Fruit fly (Drosophila melanogaster) whole organism, embryonic: ENCODE measurements around the gene CG14282.

Experiments
- Adf1 ChIP-seq: fragments of 200-800 bp; sonication (Bioruptor generic); IDR thresholded peaks from 2 replicates; pipeline ENCODE4 v1.3.6; 2022; ENCODE audit warnings: missing biosample characterization, missing genetic modification characterization
- Aef1 ChIP-seq: fragments of 200-800 bp; sonication (Bioruptor generic); IDR thresholded peaks from 3 replicates; pipeline ENCODE4 v1.3.6; 2022; ENCODE audit warnings: missing biosample characterization, missing genetic modification characterization
- Antp ChIP-seq: fragments of 200-800 bp; sonication (Bioruptor generic); optimal IDR thresholded peaks from 3 replicates; lab custom pipeline; 2016; ENCODE audit warnings: missing biosample characterization, missing genetic modification characterization
- Atf6 ChIP-seq: fragments of 200-800 bp; sonication (Bioruptor generic); IDR thresholded peaks from 2 replicates; pipeline ENCODE4 v1.3.6; 2022; ENCODE audit warnings: missing biosample characterization, missing genetic modification characterization
- Awh ChIP-seq: fragments of 200-800 bp; sonication (Bioruptor generic); IDR thresholded peaks from 2 replicates; pipeline ENCODE4, ENCODE4 v1.3.6; 2022; ENCODE audit warnings: missing biosample characterization, missing genetic modification characterization
- CG10431 ChIP-seq: fragments of 200-800 bp; sonication (Bioruptor generic); optimal IDR thresholded peaks from 3 replicates; lab custom pipeline; 2018; ENCODE audit warnings: missing biosample characterization, mild to moderate bottlenecking, missing genetic modification characterization
- CG11247 ChIP-seq: fragments of 200-800 bp; sonication (Bioruptor generic); IDR thresholded peaks from 2 replicates; pipeline ENCODE4 v1.3.6; 2022; ENCODE audit warnings: missing biosample characterization, missing genetic modification characterization
- CG11456 ChIP-seq: fragments of 200-800 bp; sonication (Bioruptor generic); IDR thresholded peaks from 3 replicates; pipeline ENCODE4 v1.3.6; 2022; ENCODE audit warnings: missing biosample characterization, missing genetic modification characterization
- CG13296 ChIP-seq: fragments of 200-800 bp; sonication (Bioruptor generic); optimal IDR thresholded peaks from 3 replicates; lab custom pipeline; 2018; ENCODE audit warnings: missing biosample characterization, mild to moderate bottlenecking, missing genetic modification characterization
- CG14860 ChIP-seq: fragments of 200-800 bp; sonication (Bioruptor generic); IDR thresholded peaks from 3 replicates; pipeline ENCODE4 v1.3.6; 2022; ENCODE audit warnings: missing biosample characterization, missing genetic modification characterization; ENCODE audit not compliant: partially characterized antibody
- CG16779 ChIP-seq: fragments of 200-800 bp; sonication (Bioruptor generic); IDR thresholded peaks from 2 replicates; pipeline ENCODE4 v1.3.6; 2022; ENCODE audit warnings: missing biosample characterization, missing genetic modification characterization
- CG17912 ChIP-seq: fragments of 200-800 bp; sonication (Bioruptor generic); optimal IDR thresholded peaks from 2 replicates; lab custom pipeline; 2018; ENCODE audit warnings: missing biosample characterization, mild to moderate bottlenecking, missing genetic modification characterization
- CG18599 ChIP-seq: fragments of 200-800 bp; sonication (Bioruptor generic); optimal IDR thresholded peaks from 3 replicates; lab custom pipeline; 2017; ENCODE audit warnings: missing biosample characterization, missing genetic modification characterization, mild to moderate bottlenecking, moderate library complexity, missing genetic modification reagents
- CG30403 ChIP-seq: fragments of 200-800 bp; sonication (Bioruptor generic); optimal IDR thresholded peaks from 3 replicates; lab custom pipeline; 2016; ENCODE audit warnings: missing biosample characterization, missing genetic modification characterization
- CG3065 ChIP-seq: fragments of 200-800 bp; sonication (Bioruptor generic); optimal IDR thresholded peaks from 2 replicates; lab custom pipeline; 2016; ENCODE audit warnings: missing biosample characterization, missing genetic modification characterization
- CG6689 ChIP-seq: fragments of 200-800 bp; sonication (Bioruptor generic); IDR thresholded peaks from 2 replicates; pipeline ENCODE4 v1.3.6; 2022; ENCODE audit warnings: missing biosample characterization, missing genetic modification characterization
- CG8089 ChIP-seq: fragments of 200-800 bp; sonication (Bioruptor generic); optimal IDR thresholded peaks from 3 replicates; lab custom pipeline; 2016; ENCODE audit warnings: missing biosample characterization, missing genetic modification characterization
- CG9727 ChIP-seq: fragments of 200-800 bp; sonication (Bioruptor generic); optimal IDR thresholded peaks from 3 replicates; lab custom pipeline; 2017; ENCODE audit warnings: missing biosample characterization, mild to moderate bottlenecking, missing genetic modification characterization
- CHES-1-like ChIP-seq: fragments of 200-800 bp; sonication (Bioruptor generic); optimal IDR thresholded peaks from 2 replicates; lab custom pipeline; 2016; ENCODE audit warnings: missing biosample characterization, missing genetic modification characterization
- D ChIP-seq, 2 experiments: fragments of 200-800 bp in 1 of 2; fragments of >200 bp in 1 of 2; sonication (Bioruptor generic) in 1 of 2; optimal IDR thresholded peaks; 2 replicates in 1 of 2; 3 replicates in 1 of 2; lab custom pipeline; 2017; ENCODE audit warnings: mild to moderate bottlenecking in 1 of 2, missing biosample characterization in 1 of 2, missing genetic modification characterization in 1 of 2, missing genetic modification reagents in 1 of 2
- E2f2 ChIP-seq: fragments of 200-800 bp; sonication (Bioruptor generic); IDR thresholded peaks from 2 replicates; pipeline ENCODE4 v1.3.6; 2022; ENCODE audit warnings: missing biosample characterization, missing genetic modification characterization
- Eip74EF ChIP-seq, 2 experiments: fragments of 200-800 bp in 1 of 2; fragments of >200 bp in 1 of 2; sonication (Bioruptor generic) in 1 of 2; optimal IDR thresholded peaks; 2 replicates each; lab custom pipeline; 2017 to 2019; ENCODE audit warnings: missing biosample characterization in 2 of 2, missing genetic modification characterization in 2 of 2, mild to moderate bottlenecking in 1 of 2, moderate library complexity in 1 of 2
- Lim3 ChIP-seq: fragments of 200-800 bp; sonication (Bioruptor generic); IDR thresholded peaks from 2 replicates; pipeline ENCODE4 v1.3.6; 2022; ENCODE audit warnings: missing biosample characterization, missing genetic modification characterization
- Mad ChIP-seq: fragments of 200-800 bp; sonication (Bioruptor generic); optimal IDR thresholded peaks from 2 replicates; lab custom pipeline; 2016; ENCODE audit warnings: missing biosample characterization, missing genetic modification characterization
- NC2β ChIP-seq: fragments of 200-800 bp; sonication (Bioruptor generic); optimal IDR thresholded peaks from 2 replicates; lab custom pipeline; 2016; ENCODE audit warnings: missing biosample characterization, missing genetic modification characterization
- NFAT ChIP-seq: fragments of 200-800 bp; sonication (Bioruptor generic); IDR thresholded peaks from 2 replicates; pipeline ENCODE4 v1.3.6; 2022; ENCODE audit warnings: missing biosample characterization, missing genetic modification characterization
- Neu2 ChIP-seq: fragments of 200-800 bp; sonication (Bioruptor generic); optimal IDR thresholded peaks from 3 replicates; lab custom pipeline; 2016; ENCODE audit warnings: missing biosample characterization, missing genetic modification characterization, borderline replicate concordance
- Sry-β ChIP-seq: fragments of 200-800 bp; sonication (Bioruptor generic); optimal IDR thresholded peaks from 2 replicates; lab custom pipeline; 2018; ENCODE audit warnings: missing biosample characterization, mild to moderate bottlenecking, missing genetic modification characterization, moderate library complexity
- ab ChIP-seq: fragments of 200-800 bp; sonication (Bioruptor generic); optimal IDR thresholded peaks from 2 replicates; lab custom pipeline; 2016; ENCODE audit warnings: missing biosample characterization, missing genetic modification characterization
- dpn ChIP-seq, 2 experiments: fragments of 200-800 bp; sonication (Bioruptor generic); optimal IDR thresholded peaks; 3 replicates each; lab custom pipeline; 2016; ENCODE audit warnings: missing biosample characterization in 2 of 2, missing genetic modification characterization in 2 of 2
- gcm2 ChIP-seq: fragments of 200-800 bp; sonication (Bioruptor generic); optimal IDR thresholded peaks from 2 replicates; lab custom pipeline; 2016; ENCODE audit warnings: missing biosample characterization, missing genetic modification characterization
- lola ChIP-seq, 3 experiments: fragments of >200 bp in 2 of 3; fragments of 200-800 bp in 1 of 3; sonication (Bioruptor generic) in 1 of 3; optimal IDR thresholded peaks; 2 replicates each; lab custom pipeline; 2017 to 2019; ENCODE audit warnings: missing biosample characterization in 3 of 3, missing genetic modification characterization in 3 of 3, mild to moderate bottlenecking in 1 of 3, moderate library complexity in 1 of 3
- mirr ChIP-seq: fragments of 200-800 bp; sonication (Bioruptor generic); optimal IDR thresholded peaks from 3 replicates; lab custom pipeline; 2018; ENCODE audit warnings: missing biosample characterization, mild to moderate bottlenecking, missing genetic modification characterization
- pan ChIP-seq, 4 experiments: fragments of >200 bp in 3 of 4; fragments of 200-800 bp in 1 of 4; sonication (Bioruptor generic) in 1 of 4; optimal IDR thresholded peaks in 3 of 4; IDR thresholded peaks in 1 of 4; 2 replicates each; pipeline versions ENCODE4 v1.3.6 to Lab custom; 2017 to 2022; ENCODE audit warnings: missing biosample characterization in 2 of 4, missing genetic modification characterization in 2 of 4, mixed read lengths in 1 of 4
- pho ChIP-seq: fragments of 200-800 bp; sonication (Bioruptor generic); optimal IDR thresholded peaks from 2 replicates; lab custom pipeline; 2016; ENCODE audit warnings: missing biosample characterization, missing genetic modification characterization
- phol ChIP-seq: fragments of 200-800 bp; sonication (Bioruptor generic); optimal IDR thresholded peaks from 3 replicates; lab custom pipeline; 2018; ENCODE audit warnings: missing biosample characterization, mild to moderate bottlenecking, missing genetic modification characterization, moderate library complexity
- pita ChIP-seq: fragments of 200-800 bp; sonication (Bioruptor generic); optimal IDR thresholded peaks from 2 replicates; lab custom pipeline; 2017; ENCODE audit warnings: missing biosample characterization, mild to moderate bottlenecking, missing genetic modification characterization
- pnt ChIP-seq: fragments of 200-800 bp; sonication (Bioruptor generic); optimal IDR thresholded peaks from 3 replicates; lab custom pipeline; 2016; ENCODE audit warnings: missing biosample characterization, missing genetic modification characterization
- pzg ChIP-seq: fragments of 200-800 bp; sonication (Bioruptor generic); optimal IDR thresholded peaks from 3 replicates; lab custom pipeline; 2018; ENCODE audit warnings: missing biosample characterization, mild to moderate bottlenecking, missing genetic modification characterization, moderate library complexity
- run ChIP-seq: fragments of 200-800 bp; sonication (Bioruptor generic); optimal IDR thresholded peaks from 3 replicates; lab custom pipeline; 2018; ENCODE audit warnings: missing biosample characterization, mild to moderate bottlenecking, missing genetic modification characterization
- scrt ChIP-seq: fragments of 200-800 bp; sonication (Bioruptor generic); optimal IDR thresholded peaks from 2 replicates; lab custom pipeline; 2018; ENCODE audit warnings: missing biosample characterization, mild to moderate bottlenecking, missing genetic modification characterization, moderate library complexity
- sqz ChIP-seq: fragments of 200-800 bp; sonication (Bioruptor generic); optimal IDR thresholded peaks from 3 replicates; lab custom pipeline; 2018; ENCODE audit warnings: missing biosample characterization, mild to moderate bottlenecking, missing genetic modification characterization
- sr ChIP-seq: fragments of 200-800 bp; sonication (Bioruptor generic); IDR thresholded peaks from 3 replicates; pipeline ENCODE4 v1.3.6; 2022; ENCODE audit warnings: missing biosample characterization, missing genetic modification characterization
- ssp ChIP-seq: fragments of 200-800 bp; sonication (Bioruptor generic); IDR thresholded peaks from 2 replicates; pipeline ENCODE4 v1.3.6; 2022; ENCODE audit warnings: missing biosample characterization, missing genetic modification characterization
- tap ChIP-seq: fragments of 200-800 bp; optimal IDR thresholded peaks from 3 replicates; lab custom pipeline; 2019; ENCODE audit warnings: missing biosample characterization, mild to moderate bottlenecking, missing genetic modification characterization, moderate library complexity
- tin ChIP-seq: fragments of 200-800 bp; sonication (Bioruptor generic); optimal IDR thresholded peaks from 3 replicates; lab custom pipeline; 2016; ENCODE audit warnings: missing biosample characterization, missing genetic modification characterization
- unpg ChIP-seq: fragments of 200-800 bp; sonication (Bioruptor generic); optimal IDR thresholded peaks from 3 replicates; lab custom pipeline; 2018; ENCODE audit warnings: missing biosample characterization, mild to moderate bottlenecking, missing genetic modification characterization, moderate library complexity
- vvl ChIP-seq: fragments of 200-800 bp; sonication (Bioruptor generic); IDR thresholded peaks from 2 replicates; pipeline ENCODE4 v1.3.6; 2022; ENCODE audit warnings: missing biosample characterization, missing genetic modification characterization
- zf30C ChIP-seq: fragments of 200-800 bp; sonication (Bioruptor generic); optimal IDR thresholded peaks from 3 replicates; lab custom pipeline; 2018; ENCODE audit warnings: missing biosample characterization, mild to moderate bottlenecking, missing genetic modification characterization

The CG14282 gene

dm6 chr3R:19166077-19166778 lies 10.6 kb upstream of the CG14282 start (continued):
- TF ChIP-seq pho (GFP tag; lab: Kevin White, UChicago) (peak; percentile 39), CHES-1-like (GFP tag; lab: Kevin White, UChicago) (no peak), CG17912 (GFP tag; lab: Kevin White, UChicago) (no peak), gcm2 (GFP tag; lab: Kevin White, UChicago) (no peak), unpg (GFP tag; lab: Kevin White, UChicago) (no peak), tin (GFP tag; lab: Kevin White, UChicago) (no peak), pita (GFP tag; lab: Kevin White, UChicago) (no peak), NC2β (GFP tag; lab: Kevin White, UChicago) (no peak), Awh (GFP tag; lab: Robert Waterston, UW) (no peak), CG30403 (GFP tag; lab: Kevin White, UChicago) (no peak), tap (tag; lab: Kevin White, UChicago) (no peak), vvl (no peak), CG18599 (GFP tag; lab: Kevin White, UChicago) (no peak), pnt (GFP tag; lab: Kevin White, UChicago) (no peak), CG11247 (GFP tag; lab: Robert Waterston, UW) (no peak), sr (GFP tag; lab: Robert Waterston, UW) (no peak), pzg (GFP tag; lab: Kevin White, UChicago) (no peak), CG11456 (GFP tag; lab: Robert Waterston, UW) (no peak), CG6689 (GFP tag; lab: Robert Waterston, UW) (no peak), Lim3 (GFP tag; lab: Robert Waterston, UW) (no peak), Neu2 (GFP tag; lab: Kevin White, UChicago) (no peak), zf30C (no peak), NFAT (GFP tag; lab: Robert Waterston, UW) (no peak), CG13296 (GFP tag; lab: Kevin White, UChicago) (no peak), Aef1 (no peak), Eip74EF (GFP tag; optimal IDR thresholded peaks at IDR 0.05; lab: Kevin White, UChicago) (no peak), Atf6 (GFP tag; lab: Robert Waterston, UW) (no peak), scrt (GFP tag; lab: Kevin White, UChicago) (peak; percentile 82), Adf1 (no peak), D (optimal IDR thresholded peaks at IDR 0.05; lab: Kevin White, UChicago) (no peak), D (GFP tag; optimal IDR thresholded peaks at IDR 0.05; lab: Kevin White, UChicago) (no peak), phol (tag; lab: Kevin White, UChicago) (no peak), E2f2 (no peak), CG14860 (GFP tag; lab: Robert Waterston, UW) (no peak), CG16779 (GFP tag; lab: Robert Waterston, UW) (no peak), Sry-β (GFP tag; lab: Kevin White, UChicago) (no peak), lola (GFP tag; optimal IDR thresholded peaks at IDR 0.05; lab: Kevin White, UChicago) (no peak), Mad (GFP tag; lab: Kevin White, UChicago) (no peak), ab (GFP tag; lab: Kevin White, UChicago) (no peak), CG10431 (GFP tag; lab: Kevin White, UChicago) (peak; percentile 52), ssp (GFP tag; lab: Robert Waterston, UW) (no peak), run (tag; lab: Kevin White, UChicago) (no peak), CG9727 (GFP tag; lab: Kevin White, UChicago) (no peak), pan (optimal IDR thresholded peaks at IDR 0.05; lab: Kevin White, UChicago) (no peak), pan (GFP tag; optimal IDR thresholded peaks at IDR 0.05 in 1 of 2, IDR thresholded peaks at IDR 0.05 in 1 of 2) (no peak), CG8089 (GFP tag; lab: Kevin White, UChicago) (no peak), CG3065 (GFP tag; lab: Kevin White, UChicago) (no peak), sqz (GFP tag; lab: Kevin White, UChicago) (peak; percentile 97), dpn (GFP tag; optimal IDR thresholded peaks at IDR 0.05; lab: Kevin White, UChicago) (no peak), mirr (GFP tag; lab: Kevin White, UChicago) (no peak), Antp (GFP tag; lab: Kevin White, UChicago) (no peak)
